Worm (Caenorhabditis elegans) whole organism, L4 larva: ENCODE results near the gene his-7.

ENCODE experiments used
- ama-1 ChIP-seq: fragments of 150-350 bp; optimal IDR thresholded peaks from 2 replicates; lab custom pipeline; 2014; ENCODE audit warnings: inconsistent platforms, mixed read lengths
- ceh-32 ChIP-seq: sonication (generic microtip); optimal IDR thresholded peaks from 2 replicates; lab custom pipeline; 2016; ENCODE audit warnings: mild to moderate bottlenecking, missing genetic modification characterization, missing compliant biosample characterization; ENCODE audit not compliant: poor library complexity
- daf-8 ChIP-seq: fragments of 200-800 bp; sonication (Bioruptor generic); IDR thresholded peaks from 2 replicates; pipeline ENCODE4 v1.3.6; 2022; ENCODE audit warnings: missing genetic modification characterization, missing compliant biosample characterization
- dve-1 ChIP-seq: sonication (generic microtip); optimal IDR thresholded peaks from 2 replicates; lab custom pipeline; 2017; ENCODE audit warnings: antibody characterized with exemption, mild to moderate bottlenecking, missing genetic modification characterization, missing compliant biosample characterization; ENCODE audit not compliant: insufficient read depth
- fos-1 ChIP-seq: fragments of 150-350 bp; optimal IDR thresholded peaks from 2 replicates; lab custom pipeline; 2014; ENCODE audit warnings: missing biosample characterization, missing genetic modification characterization
- mdl-1 ChIP-seq, 2 experiments: fragments of 150-350 bp in 1 of 2; sonication (generic microtip) in 1 of 2; optimal IDR thresholded peaks; 2 replicates each; lab custom pipeline; 2014 to 2017; ENCODE audit warnings: missing biosample characterization in 2 of 2, missing genetic modification characterization in 2 of 2
- nhr-237 ChIP-seq: sonication (generic microtip); optimal IDR thresholded peaks from 2 replicates; lab custom pipeline; 2017; ENCODE audit warnings: missing biosample characterization, missing genetic modification characterization
- nhr-77 ChIP-seq: fragments of 150-350 bp; optimal IDR thresholded peaks from 2 replicates; lab custom pipeline; 2014; ENCODE audit warnings: missing biosample characterization, missing genetic modification characterization
- pha-4 ChIP-seq, 2 experiments: fragments of 150-350 bp in 1 of 2; fragments of 200-800 bp in 1 of 2; sonication (Bioruptor generic) in 1 of 2; IDR thresholded peaks in 1 of 2; optimal IDR thresholded peaks in 1 of 2; 2 replicates each; pipeline versions ENCODE4 v1.3.6 to Lab custom; 2014 to 2022; ENCODE audit warnings: missing genetic modification characterization in 2 of 2, missing genetic modification reagents in 2 of 2, missing biosample characterization in 1 of 2, missing compliant biosample characterization in 1 of 2
- ztf-11 ChIP-seq: fragments of 150-350 bp; optimal IDR thresholded peaks from 2 replicates; lab custom pipeline; 2014; ENCODE audit warnings: missing biosample characterization, missing genetic modification characterization

DNA sequence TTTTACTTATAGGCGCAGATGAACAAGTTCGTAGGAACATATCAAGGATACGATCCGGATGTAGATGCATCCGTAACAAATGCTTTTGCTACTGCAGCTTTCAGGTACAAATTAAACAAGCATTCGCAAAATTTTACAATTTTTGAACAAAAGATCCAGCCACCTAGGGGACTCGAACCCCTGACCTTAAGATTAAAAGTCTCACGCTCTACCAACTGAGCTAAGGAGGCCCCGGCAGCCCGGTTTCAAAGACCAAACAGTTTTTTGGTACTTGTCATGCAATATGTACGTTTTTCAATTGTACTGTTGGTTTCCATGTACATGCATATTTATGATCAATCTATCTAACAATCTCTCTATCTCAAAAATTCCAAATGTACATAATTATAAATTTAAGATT lies 33.8 kb upstream of the his-7 start:
- TF ChIP-seq pha-4 (GFP tag; IDR thresholded peaks at IDR 0.05; lab: Robert Waterston, UW) (peak; percentile 53; the same call in 1 of the 2 replicates), pha-4 (tag; optimal IDR thresholded peaks at IDR 0.05; lab: Kevin White, UChicago) (no peak), mdl-1 (tag; optimal IDR thresholded peaks at IDR 0.05; lab: Kevin White, UChicago) (no peak), fos-1 (tag; lab: Kevin White, UChicago) (no peak), dve-1 (tag; lab: Kevin White, UChicago) (no peak), daf-8 (0 out of 2 replicates have a peak, but pooled peaks have one; percentile 27), nhr-237 (tag; lab: Kevin White, UChicago) (no peak), ztf-11 (tag; lab: Kevin White, UChicago) (no peak), nhr-77 (tag; lab: Kevin White, UChicago) (no peak), ama-1 (lab: Kevin White, UChicago) (no peak), ceh-32 (no peak)
